Fruit fly (Drosophila melanogaster) whole organism, embryonic: Measurements from ENCODE around the gene CG6511.

Source experiments
- Ada2b ChIP-seq: fragments of 200-800 bp; sonication (Bioruptor generic); IDR thresholded peaks from 2 replicates; pipeline ENCODE4 v1.3.6; 2022; ENCODE audit warnings: missing biosample characterization, missing genetic modification characterization
- Adf1 ChIP-seq: fragments of 200-800 bp; sonication (Bioruptor generic); IDR thresholded peaks from 2 replicates; pipeline ENCODE4 v1.3.6; 2022; ENCODE audit warnings: missing biosample characterization, missing genetic modification characterization
- Antp ChIP-seq: fragments of 200-800 bp; sonication (Bioruptor generic); optimal IDR thresholded peaks from 3 replicates; lab custom pipeline; 2016; ENCODE audit warnings: missing biosample characterization, missing genetic modification characterization
- Bgb ChIP-seq: fragments of 200-800 bp; sonication (Bioruptor generic); IDR thresholded peaks from 2 replicates; pipeline ENCODE4 v1.3.6; 2022; ENCODE audit warnings: missing biosample characterization, missing genetic modification characterization; ENCODE audit not compliant: partially characterized antibody
- CG11456 ChIP-seq: fragments of 200-800 bp; sonication (Bioruptor generic); IDR thresholded peaks from 3 replicates; pipeline ENCODE4 v1.3.6; 2022; ENCODE audit warnings: missing biosample characterization, missing genetic modification characterization
- CG12391 ChIP-seq: fragments of 200-800 bp; sonication (Bioruptor generic); optimal IDR thresholded peaks from 3 replicates; lab custom pipeline; 2018; ENCODE audit warnings: missing biosample characterization, mild to moderate bottlenecking, missing genetic modification characterization, moderate library complexity
- CG12659 ChIP-seq: fragments of 200-800 bp; sonication (Bioruptor generic); optimal IDR thresholded peaks from 3 replicates; lab custom pipeline; 2017; ENCODE audit warnings: mild to moderate bottlenecking, missing biosample characterization, missing genetic modification reagents, missing genetic modification characterization
- CG13123 ChIP-seq: fragments of 200-800 bp; sonication (Bioruptor generic); optimal IDR thresholded peaks from 2 replicates; lab custom pipeline; 2016; ENCODE audit warnings: missing biosample characterization, missing genetic modification characterization
- CG1529 ChIP-seq: fragments of 200-800 bp; sonication (Bioruptor generic); optimal IDR thresholded peaks from 3 replicates; lab custom pipeline; 2018; ENCODE audit warnings: missing biosample characterization, missing genetic modification characterization
- CG1602 ChIP-seq: fragments of 200-800 bp; sonication (Bioruptor generic); optimal IDR thresholded peaks from 3 replicates; lab custom pipeline; 2016; ENCODE audit warnings: missing biosample characterization, missing genetic modification characterization
- CG1647 ChIP-seq: fragments of 200-800 bp; sonication (Bioruptor generic); optimal IDR thresholded peaks from 3 replicates; lab custom pipeline; 2016; ENCODE audit warnings: missing biosample characterization, missing genetic modification characterization
- CG33557 ChIP-seq: fragments of 200-800 bp; sonication (Bioruptor generic); optimal IDR thresholded peaks from 2 replicates; lab custom pipeline; 2019; ENCODE audit warnings: missing biosample characterization, mild to moderate bottlenecking, missing genetic modification characterization, moderate library complexity
- CG34376 ChIP-seq: fragments of 200-800 bp; sonication (Bioruptor generic); optimal IDR thresholded peaks from 2 replicates; lab custom pipeline; 2018; ENCODE audit warnings: missing biosample characterization, mild to moderate bottlenecking, missing genetic modification characterization
- CG5245 ChIP-seq: fragments of 200-800 bp; sonication (Bioruptor generic); optimal IDR thresholded peaks from 3 replicates; lab custom pipeline; 2016; ENCODE audit warnings: missing biosample characterization, missing genetic modification characterization
- CG6654 ChIP-seq: fragments of 200-800 bp; sonication (Bioruptor generic); optimal IDR thresholded peaks from 2 replicates; lab custom pipeline; 2017; ENCODE audit warnings: missing biosample characterization, mild to moderate bottlenecking, missing genetic modification characterization
- CG6791 ChIP-seq: fragments of 200-800 bp; sonication (Bioruptor generic); IDR thresholded peaks from 3 replicates; pipeline ENCODE4 v1.3.6; 2022; ENCODE audit warnings: missing biosample characterization, missing genetic modification characterization; ENCODE audit not compliant: partially characterized antibody
- CG7271 ChIP-seq: fragments of 200-800 bp; sonication (Bioruptor generic); optimal IDR thresholded peaks from 2 replicates; lab custom pipeline; 2018; ENCODE audit warnings: missing biosample characterization, mild to moderate bottlenecking, missing genetic modification characterization, moderate library complexity
- CG7745 ChIP-seq: fragments of 200-800 bp; sonication (Bioruptor generic); optimal IDR thresholded peaks from 2 replicates; lab custom pipeline; 2018; ENCODE audit warnings: missing biosample characterization, mild to moderate bottlenecking, missing genetic modification characterization, moderate library complexity
- CG7928 ChIP-seq: fragments of 200-800 bp; sonication (Bioruptor generic); optimal IDR thresholded peaks from 2 replicates; lab custom pipeline; 2017; ENCODE audit warnings: missing biosample characterization, mild to moderate bottlenecking, missing genetic modification characterization
- CG7987 ChIP-seq: fragments of 200-800 bp; sonication (Bioruptor generic); optimal IDR thresholded peaks from 2 replicates; lab custom pipeline; 2018; ENCODE audit warnings: missing biosample characterization, mild to moderate bottlenecking, missing genetic modification characterization, moderate library complexity
- CTCF ChIP-seq: fragments of 200-800 bp; sonication (Bioruptor generic); optimal IDR thresholded peaks from 2 replicates; lab custom pipeline; 2017; ENCODE audit warnings: missing biosample characterization, mild to moderate bottlenecking, missing genetic modification characterization, moderate library complexity
- Camta ChIP-seq: fragments of 200-800 bp; sonication (Bioruptor generic); optimal IDR thresholded peaks from 2 replicates; lab custom pipeline; 2016; ENCODE audit warnings: missing biosample characterization, missing genetic modification characterization
- Dbx ChIP-seq: fragments of 200-800 bp; sonication (Bioruptor generic); IDR thresholded peaks from 3 replicates; pipeline ENCODE4 v1.3.6; 2022; ENCODE audit warnings: missing biosample characterization, missing genetic modification characterization
- Gug ChIP-seq: fragments of 200-800 bp; sonication (Bioruptor generic); IDR thresholded peaks from 4 replicates; pipeline ENCODE4 v1.3.6; 2022; ENCODE audit warnings: missing biosample characterization, missing genetic modification characterization
- H2.0 ChIP-seq: fragments of 200-800 bp; sonication (Bioruptor generic); IDR thresholded peaks from 2 replicates; pipeline ENCODE4 v1.3.6; 2022; ENCODE audit warnings: missing biosample characterization, missing genetic modification characterization
- Hey ChIP-seq: fragments of 200-800 bp; sonication (Bioruptor generic); optimal IDR thresholded peaks from 3 replicates; lab custom pipeline; 2018; ENCODE audit warnings: missing biosample characterization, mild to moderate bottlenecking, missing genetic modification characterization
- MTF-1 ChIP-seq: fragments of 200-800 bp; sonication (Bioruptor generic); optimal IDR thresholded peaks from 2 replicates; lab custom pipeline; 2018; ENCODE audit warnings: missing biosample characterization, mild to moderate bottlenecking, missing genetic modification characterization, borderline replicate concordance
- Optix ChIP-seq: fragments of 200-800 bp; sonication (Bioruptor generic); IDR thresholded peaks from 3 replicates; pipeline ENCODE4 v1.3.6; 2022; ENCODE audit warnings: missing biosample characterization, missing genetic modification characterization
- Sin3A ChIP-seq: fragments of >200 bp; optimal IDR thresholded peaks from 2 replicates; lab custom pipeline; 2018
- Sox102F ChIP-seq: fragments of 200-800 bp; sonication (Bioruptor generic); optimal IDR thresholded peaks from 2 replicates; lab custom pipeline; 2018; ENCODE audit warnings: missing biosample characterization, mild to moderate bottlenecking, missing genetic modification characterization, moderate library complexity
- Vsx1 ChIP-seq: fragments of 200-800 bp; sonication (Bioruptor generic); optimal IDR thresholded peaks from 2 replicates; lab custom pipeline; 2017; ENCODE audit warnings: missing biosample characterization, mild to moderate bottlenecking, missing genetic modification characterization, missing genetic modification reagents
- Xbp1 ChIP-seq: fragments of 200-800 bp; sonication (Bioruptor generic); optimal IDR thresholded peaks from 3 replicates; lab custom pipeline; 2016; ENCODE audit warnings: missing biosample characterization, mild to moderate bottlenecking, missing genetic modification characterization
- bcd ChIP-seq: fragments of 200-800 bp; sonication (Bioruptor generic); optimal IDR thresholded peaks from 2 replicates; lab custom pipeline; 2017; ENCODE audit warnings: missing biosample characterization, mild to moderate bottlenecking, missing genetic modification characterization
- ci ChIP-seq: fragments of 200-800 bp; sonication (Bioruptor generic); IDR thresholded peaks from 3 replicates; pipeline ENCODE4 v1.3.6; 2022; ENCODE audit warnings: missing biosample characterization, missing genetic modification characterization
- corto ChIP-seq: fragments of 200-800 bp; sonication (Bioruptor generic); optimal IDR thresholded peaks from 2 replicates; lab custom pipeline; 2016; ENCODE audit warnings: missing biosample characterization, mild to moderate bottlenecking, missing genetic modification characterization, moderate library complexity
- crol ChIP-seq: fragments of 200-800 bp; sonication (Bioruptor generic); IDR thresholded peaks from 2 replicates; pipeline ENCODE4 v1.3.6; 2022; ENCODE audit warnings: missing biosample characterization, missing genetic modification characterization
- crp ChIP-seq, 2 experiments: fragments of 200-800 bp; sonication (Bioruptor generic); optimal IDR thresholded peaks; 2 replicates in 1 of 2; 3 replicates in 1 of 2; lab custom pipeline; 2017; ENCODE audit warnings: missing biosample characterization in 2 of 2, missing genetic modification characterization in 2 of 2, mild to moderate bottlenecking in 1 of 2, moderate library complexity in 1 of 2
- exex ChIP-seq: fragments of 200-800 bp; sonication (Bioruptor generic); optimal IDR thresholded peaks from 4 replicates; lab custom pipeline; 2018; ENCODE audit warnings: missing biosample characterization, mild to moderate bottlenecking, missing genetic modification characterization, moderate library complexity
- ftz-f1 ChIP-seq: fragments of 200-800 bp; sonication (Bioruptor generic); optimal IDR thresholded peaks from 2 replicates; lab custom pipeline; 2016; ENCODE audit warnings: missing biosample characterization, missing genetic modification characterization
- ham ChIP-seq: fragments of 200-800 bp; sonication (Bioruptor generic); IDR thresholded peaks from 2 replicates; pipeline ENCODE4 v1.3.6; 2022; ENCODE audit warnings: missing biosample characterization, missing genetic modification characterization
- inv ChIP-seq: fragments of 200-800 bp; sonication (Bioruptor generic); IDR thresholded peaks from 2 replicates; pipeline ENCODE4 v1.3.6; 2022; ENCODE audit warnings: missing biosample characterization, missing genetic modification characterization; ENCODE audit not compliant: partially characterized antibody
- jumu ChIP-seq: fragments of 200-800 bp; sonication (Bioruptor generic); optimal IDR thresholded peaks from 3 replicates; lab custom pipeline; 2016; ENCODE audit warnings: missing biosample characterization, missing genetic modification characterization
- kah ChIP-seq: fragments of 200-800 bp; sonication (Bioruptor generic); optimal IDR thresholded peaks from 2 replicates; lab custom pipeline; 2018; ENCODE audit warnings: missing biosample characterization, mild to moderate bottlenecking, missing genetic modification characterization
- ken ChIP-seq: fragments of 200-800 bp; sonication (Bioruptor generic); IDR thresholded peaks from 3 replicates; pipeline ENCODE4 v1.3.6; 2022; ENCODE audit warnings: missing biosample characterization, missing genetic modification characterization
- lola ChIP-seq, 3 experiments: fragments of >200 bp in 2 of 3; fragments of 200-800 bp in 1 of 3; sonication (Bioruptor generic) in 1 of 3; optimal IDR thresholded peaks; 2 replicates each; lab custom pipeline; 2017 to 2019; ENCODE audit warnings: missing biosample characterization in 3 of 3, missing genetic modification characterization in 3 of 3, mild to moderate bottlenecking in 1 of 3, moderate library complexity in 1 of 3
- pita ChIP-seq: fragments of 200-800 bp; sonication (Bioruptor generic); optimal IDR thresholded peaks from 2 replicates; lab custom pipeline; 2017; ENCODE audit warnings: missing biosample characterization, mild to moderate bottlenecking, missing genetic modification characterization
- prd ChIP-seq, 3 experiments: fragments of >200 bp in 2 of 3; fragments of 200-800 bp in 1 of 3; sonication (Bioruptor generic) in 1 of 3; optimal IDR thresholded peaks in 2 of 3; IDR thresholded peaks in 1 of 3; 2 replicates in 2 of 3; 3 replicates in 1 of 3; pipeline versions ENCODE4 v1.3.6 to Lab custom; 2017 to 2022; ENCODE audit warnings: missing biosample characterization in 1 of 3, missing genetic modification characterization in 1 of 3
- scrt ChIP-seq: fragments of 200-800 bp; sonication (Bioruptor generic); optimal IDR thresholded peaks from 2 replicates; lab custom pipeline; 2018; ENCODE audit warnings: missing biosample characterization, mild to moderate bottlenecking, missing genetic modification characterization, moderate library complexity
- sim ChIP-seq: fragments of 200-800 bp; sonication (Bioruptor generic); IDR thresholded peaks from 2 replicates; pipeline ENCODE4 v1.3.6; 2022; ENCODE audit warnings: missing biosample characterization, missing genetic modification characterization
- tup ChIP-seq: fragments of 200-800 bp; sonication (Bioruptor generic); optimal IDR thresholded peaks from 2 replicates; lab custom pipeline; 2016; ENCODE audit warnings: missing biosample characterization, mild to moderate bottlenecking, missing genetic modification characterization, moderate library complexity
- zen2 ChIP-seq: fragments of 200-800 bp; sonication (Bioruptor generic); IDR thresholded peaks from 3 replicates; pipeline ENCODE4 v1.3.6; 2022; ENCODE audit warnings: missing biosample characterization, missing genetic modification characterization; ENCODE audit not compliant: partially characterized antibody

Gene CG6511

dm6 chr3L:8699612-8700011 is 21.5 kb upstream of the CG6511 start (continued):
- no peak for TF ChIP-seq jumu (GFP tag; lab: Kevin White, UChicago)
- no peak for TF ChIP-seq Sin3A
- no peak for TF ChIP-seq CG1602 (GFP tag; lab: Kevin White, UChicago)
- TF ChIP-seq Sox102F (GFP tag; lab: Kevin White, UChicago): no peak
- no peak for TF ChIP-seq ham (GFP tag; lab: Robert Waterston, UW)
- TF ChIP-seq CG12659 (GFP tag; lab: Kevin White, UChicago): no peak
- TF ChIP-seq inv (GFP tag; lab: Robert Waterston, UW): no peak
- peak; percentile 73 for TF ChIP-seq CG7987 (GFP tag; lab: Kevin White, UChicago)
- TF ChIP-seq CG5245: no peak
- TF ChIP-seq Antp (GFP tag; lab: Kevin White, UChicago): no peak
- no peak for TF ChIP-seq CG7271 (tag; lab: Kevin White, UChicago)
- peak; percentile 60 for TF ChIP-seq ftz-f1 (GFP tag; lab: Kevin White, UChicago)
- no peak for TF ChIP-seq Optix (GFP tag; lab: Robert Waterston, UW)
- TF ChIP-seq Gug (GFP tag; lab: Robert Waterston, UW): no peak
- TF ChIP-seq Xbp1 (GFP tag; lab: Kevin White, UChicago): no peak
- peak; percentile 23 for TF ChIP-seq CG34376 (GFP tag; lab: Kevin White, UChicago)
- peak; percentile 7 for TF ChIP-seq CG7745 (tag; lab: Kevin White, UChicago)
- 0 out of 3 replicates have a peak, but pooled peaks have one; percentile 11 for TF ChIP-seq Dbx (GFP tag; lab: Robert Waterston, UW)
- no peak for TF ChIP-seq scrt (GFP tag; lab: Kevin White, UChicago)
- TF ChIP-seq crp (GFP tag; optimal IDR thresholded peaks at IDR 0.05; lab: Kevin White, UChicago): no peak
- no peak for TF ChIP-seq CG6654 (GFP tag; lab: Kevin White, UChicago)
- no peak for TF ChIP-seq zen2 (GFP tag; lab: Robert Waterston, UW)
- no peak for TF ChIP-seq Camta (GFP tag; lab: Kevin White, UChicago)
- TF ChIP-seq CG13123 (GFP tag; lab: Kevin White, UChicago): no peak
- TF ChIP-seq corto (GFP tag; lab: Kevin White, UChicago): no peak
- no peak for TF ChIP-seq CG12391
- no peak for TF ChIP-seq Ada2b
- TF ChIP-seq crol (GFP tag; lab: Robert Waterston, UW): peak; percentile 83
- TF ChIP-seq CG1647: no peak
- no peak for TF ChIP-seq Bgb (GFP tag; lab: Robert Waterston, UW)
- TF ChIP-seq ken (GFP tag; lab: Robert Waterston, UW): 0 out of 3 replicates have a peak, but pooled peaks have one; percentile 31
- TF ChIP-seq prd (optimal IDR thresholded peaks at IDR 0.05; lab: Kevin White, UChicago): no peak
- TF ChIP-seq prd (GFP tag; IDR thresholded peaks at IDR 0.05; lab: Robert Waterston, UW): no peak
- TF ChIP-seq ci (GFP tag; lab: Robert Waterston, UW): peak; percentile 41; the same call in 1 of the 3 replicates
- TF ChIP-seq CG7928: peak; percentile 1
- TF ChIP-seq bcd (GFP tag; lab: Kevin White, UChicago): no peak
- TF ChIP-seq MTF-1 (GFP tag; lab: Kevin White, UChicago): no peak
- TF ChIP-seq CTCF (GFP tag; lab: Kevin White, UChicago): no peak
- no peak for TF ChIP-seq CG6791
- peak; percentile 30; the same call in 1 of the 2 replicates for TF ChIP-seq Adf1 (GFP tag; lab: Robert Waterston, UW)
- no peak for TF ChIP-seq H2.0 (GFP tag; lab: Robert Waterston, UW)
- no peak for TF ChIP-seq kah (GFP tag; lab: Kevin White, UChicago)
- TF ChIP-seq pita (GFP tag; lab: Kevin White, UChicago): no peak
- no peak for TF ChIP-seq lola (GFP tag; optimal IDR thresholded peaks at IDR 0.05; lab: Kevin White, UChicago)
- no peak for TF ChIP-seq CG11456 (GFP tag; lab: Robert Waterston, UW)
- peak; percentile 57 for TF ChIP-seq Vsx1 (GFP tag; lab: Kevin White, UChicago)
- no peak for TF ChIP-seq tup (GFP tag; lab: Kevin White, UChicago)
- TF ChIP-seq CG33557 (GFP tag; lab: Kevin White, UChicago): peak; percentile 50
- TF ChIP-seq CG1529 (GFP tag; lab: Kevin White, UChicago): no peak
- TF ChIP-seq exex (tag; lab: Kevin White, UChicago): peak; percentile 83
- 0 out of 2 replicates have a peak, but pooled peaks have one; percentile 6 for TF ChIP-seq sim (GFP tag; lab: Robert Waterston, UW)
- peak; percentile 88 for TF ChIP-seq Hey (tag; lab: Kevin White, UChicago)
